Worm (Caenorhabditis elegans): ENCODE data around the gene dmd-9.
A peak's percentile ranks its signal among the peaks of the same experiment; 100 is the strongest.

The dmd-9 gene

DNA sequence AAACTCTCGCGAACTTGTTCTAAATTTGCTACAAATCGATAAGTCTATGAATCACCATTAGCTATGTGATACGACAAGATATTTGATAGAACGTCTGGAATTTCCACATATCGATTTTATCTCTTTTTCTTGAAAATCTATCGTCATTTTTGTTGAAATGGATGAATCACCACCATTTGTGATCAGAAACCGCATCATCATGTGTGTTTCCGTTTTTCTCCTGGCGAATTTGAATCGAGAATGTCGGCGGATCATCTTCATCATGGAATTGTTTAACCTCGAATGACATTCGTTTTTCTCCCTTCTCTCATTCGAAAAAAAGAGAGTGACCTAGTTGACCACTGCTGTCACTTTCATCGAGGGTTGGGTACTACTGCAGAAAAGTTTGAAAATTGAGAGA lies 20.1 kb downstream of the dmd-9 start (continued):
- TF ChIP-seq egl-27 (tag; optimal IDR thresholded peaks at IDR 0.05) (no peak), nhr-25 (tag; optimal IDR thresholded peaks at IDR 0.05) (peak; percentile 6), alr-1 (tag; optimal IDR thresholded peaks at IDR 0.05) (no peak), aly-2 (tag; optimal IDR thresholded peaks at IDR 0.05) (no peak), ceh-16 (tag; optimal IDR thresholded peaks at IDR 0.05) (no peak), nhr-11 (tag; optimal IDR thresholded peaks at IDR 0.05) (no peak), zag-1 (tag; optimal IDR thresholded peaks at IDR 0.05) (no peak), mbf-1 (tag; optimal IDR thresholded peaks at IDR 0.05) (no peak), sma-9 (GFP tag; optimal IDR thresholded peaks at IDR 0.05) (peak; percentile 30), sma-9 (tag; optimal IDR thresholded peaks at IDR 0.05) (no peak), ceh-82 (tag; optimal IDR thresholded peaks at IDR 0.05) (no peak), sem-4 (tag; optimal IDR thresholded peaks at IDR 0.05) (peak; percentile 46), R02D3.7 (tag; optimal IDR thresholded peaks at IDR 0.05) (no peak), F13H6.1 (tag; optimal IDR thresholded peaks at IDR 0.05) (no peak), nhr-6 (tag; optimal IDR thresholded peaks at IDR 0.05) (no peak), ztf-11 (tag; optimal IDR thresholded peaks at IDR 0.05) (no peak), lin-11 (tag; optimal IDR thresholded peaks at IDR 0.05) (no peak), ama-1 (optimal IDR thresholded peaks at IDR 0.05) (no peak), sma-3 (GFP tag; optimal IDR thresholded peaks at IDR 0.05) (peak; percentile 42), ztf-4 (tag; optimal IDR thresholded peaks at IDR 0.05) (no peak), elt-3 (tag; optimal IDR thresholded peaks at IDR 0.05) (no peak), peb-1 (tag; optimal IDR thresholded peaks at IDR 0.05) (no peak)

DNA sequence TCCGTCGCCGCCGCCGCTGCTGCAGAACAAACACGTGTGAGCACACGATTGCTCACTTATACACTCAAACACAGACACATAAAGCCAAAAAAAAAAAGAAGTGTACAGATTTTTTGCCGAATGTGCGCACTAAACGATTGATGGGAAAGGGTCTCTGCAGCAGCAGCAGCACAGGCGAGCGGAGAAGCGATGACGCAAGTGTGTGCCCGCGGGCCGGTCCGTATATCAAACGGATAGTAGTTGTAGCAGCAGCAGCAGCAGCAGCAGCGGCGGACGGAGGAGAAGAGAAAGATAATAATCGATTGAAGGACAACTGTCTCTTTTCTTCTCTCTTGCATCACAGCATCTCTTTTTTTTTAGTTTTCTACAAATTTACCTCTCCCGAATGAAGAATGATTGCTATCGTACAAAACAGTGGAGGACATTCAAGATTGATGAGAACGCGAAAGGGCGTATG lies 20.9 kb downstream of the dmd-9 start:
- TF ChIP-seq blmp-1 (tag; optimal IDR thresholded peaks at IDR 0.05; ENCODE audit: insufficient read depth), result peak; percentile 30
- peak; percentile 48 for TF ChIP-seq snpc-4 (tag; optimal IDR thresholded peaks at IDR 0.05)
- no peak for TF ChIP-seq ztf-1 (GFP tag; conservative IDR thresholded peaks at IDR 0.05)
- TF ChIP-seq ceh-16 (tag; optimal IDR thresholded peaks at IDR 0.05), result peak; percentile 46
- TF ChIP-seq zag-1 (tag; optimal IDR thresholded peaks at IDR 0.05), result no peak
- no peak for TF ChIP-seq nhr-12 (tag; optimal IDR thresholded peaks at IDR 0.05)
- TF ChIP-seq peb-1 (tag; optimal IDR thresholded peaks at IDR 0.05), result no peak
- no peak for TF ChIP-seq unc-55 (GFP tag; optimal IDR thresholded peaks at IDR 0.05)
- TF ChIP-seq ceh-82 (tag; optimal IDR thresholded peaks at IDR 0.05), result no peak
- no peak for TF ChIP-seq elt-1 (tag; optimal IDR thresholded peaks at IDR 0.05)
- TF ChIP-seq gmeb-1 (tag; optimal IDR thresholded peaks at IDR 0.05), result peak; percentile 51
- no peak for TF ChIP-seq nhr-237 (tag; optimal IDR thresholded peaks at IDR 0.05)
- TF ChIP-seq lsy-2 (tag; optimal IDR thresholded peaks at IDR 0.05), result peak in 1 of 2 experiments; percentile 52
- peak; percentile 65 for TF ChIP-seq nhr-129 (tag; optimal IDR thresholded peaks at IDR 0.05)
- TF ChIP-seq dmd-4 (tag; optimal IDR thresholded peaks at IDR 0.05), result no peak
- no peak for TF ChIP-seq alr-1 (tag; optimal IDR thresholded peaks at IDR 0.05)
- TF ChIP-seq unc-62 (GFP tag; optimal IDR thresholded peaks at IDR 0.05), result no peak
- TF ChIP-seq Y55F3AM.14 (GFP tag; optimal IDR thresholded peaks at IDR 0.05), result no peak
- no peak for TF ChIP-seq egl-27 (tag; optimal IDR thresholded peaks at IDR 0.05)
- no peak for TF ChIP-seq mdl-1 (tag; optimal IDR thresholded peaks at IDR 0.05)
- peak; percentile 68 for TF ChIP-seq sma-9 (GFP tag; optimal IDR thresholded peaks at IDR 0.05)
- no peak for TF ChIP-seq sma-9 (tag; optimal IDR thresholded peaks at IDR 0.05)
- no peak for TF ChIP-seq skn-1 (tag; optimal IDR thresholded peaks at IDR 0.05)
- TF ChIP-seq mab-5 (tag; optimal IDR thresholded peaks at IDR 0.05), result peak; percentile 52
- TF ChIP-seq sma-3 (GFP tag; optimal IDR thresholded peaks at IDR 0.05), result peak; percentile 40
- peak; percentile 62 for TF ChIP-seq crh-2 (tag; optimal IDR thresholded peaks at IDR 0.05)
- TF ChIP-seq unc-39 (tag; optimal IDR thresholded peaks at IDR 0.05), result no peak
- peak; percentile 61 for TF ChIP-seq F13H6.1 (tag; optimal IDR thresholded peaks at IDR 0.05)
- TF ChIP-seq nhr-11 (tag; optimal IDR thresholded peaks at IDR 0.05), result no peak
- peak; percentile 25 for TF ChIP-seq sem-4 (tag; optimal IDR thresholded peaks at IDR 0.05)
- no peak for TF ChIP-seq R02D3.7 (tag; optimal IDR thresholded peaks at IDR 0.05)
- TF ChIP-seq lin-13 (GFP tag; optimal IDR thresholded peaks at IDR 0.05), result no peak
- no peak for TF ChIP-seq mbf-1 (tag; optimal IDR thresholded peaks at IDR 0.05)
- no peak for TF ChIP-seq nhr-23 (tag; optimal IDR thresholded peaks at IDR 0.05)
- TF ChIP-seq C34F6.9 (tag; optimal IDR thresholded peaks at IDR 0.05), result no peak
- no peak for TF ChIP-seq lin-11 (tag; optimal IDR thresholded peaks at IDR 0.05)
- TF ChIP-seq lin-39 (tag; optimal IDR thresholded peaks at IDR 0.05), result no peak
- no peak for TF ChIP-seq nhr-77 (tag; optimal IDR thresholded peaks at IDR 0.05)
- no peak for TF ChIP-seq nhr-10 (tag; optimal IDR thresholded peaks at IDR 0.05)
- peak; percentile 74 for TF ChIP-seq nhr-21 (tag; optimal IDR thresholded peaks at IDR 0.05)
- no peak for TF ChIP-seq ZK546.5 (tag; optimal IDR thresholded peaks at IDR 0.05)
- TF ChIP-seq ztf-4 (tag; optimal IDR thresholded peaks at IDR 0.05), result no peak
- peak; percentile 44 for TF ChIP-seq nhr-6 (tag; optimal IDR thresholded peaks at IDR 0.05)
- no peak for TF ChIP-seq ztf-11 (tag; optimal IDR thresholded peaks at IDR 0.05)
- TF ChIP-seq aly-2 (tag; optimal IDR thresholded peaks at IDR 0.05), result no peak
- TF ChIP-seq ama-1 (optimal IDR thresholded peaks at IDR 0.05), result peak; percentile 2
- TF ChIP-seq elt-3 (tag; optimal IDR thresholded peaks at IDR 0.05), result no peak
- peak; percentile 60 for TF ChIP-seq nhr-25 (tag; optimal IDR thresholded peaks at IDR 0.05)
- no peak for TF ChIP-seq fos-1 (tag; optimal IDR thresholded peaks at IDR 0.05)

Measured in whole organism, L2 larva.